Fruit fly (Drosophila melanogaster) whole organism, prepupa: ENCODE measurements around the gene ScsbetaG.

Source experiments
- CG15336 ChIP-seq: fragments of 200-800 bp; sonication (Bioruptor generic); IDR thresholded peaks from 2 replicates; pipeline ENCODE4 v1.3.6; 2022; ENCODE audit warnings: missing biosample characterization, missing genetic modification characterization
- CG6163 ChIP-seq: fragments of 200-800 bp; sonication (Bioruptor generic); IDR thresholded peaks from 3 replicates; pipeline ENCODE4 v1.3.6; 2022; ENCODE audit warnings: missing biosample characterization, missing genetic modification characterization
- CG8632 ChIP-seq: fragments of 200-800 bp; sonication (Bioruptor generic); optimal IDR thresholded peaks from 3 replicates; lab custom pipeline; 2016; ENCODE audit warnings: missing biosample characterization, missing genetic modification characterization
- CG9139 ChIP-seq: fragments of 200-800 bp; sonication (Bioruptor generic); optimal IDR thresholded peaks from 3 replicates; lab custom pipeline; 2017; ENCODE audit warnings: missing biosample characterization, mild to moderate bottlenecking, missing genetic modification characterization
- Gug ChIP-seq: fragments of 200-800 bp; sonication (Bioruptor generic); IDR thresholded peaks from 2 replicates; pipeline ENCODE4 v1.3.6; 2022; ENCODE audit warnings: missing biosample characterization, missing genetic modification characterization
- Smox ChIP-seq: fragments of 200-800 bp; sonication (Bioruptor generic); optimal IDR thresholded peaks from 3 replicates; lab custom pipeline; 2016; ENCODE audit warnings: missing biosample characterization, missing genetic modification characterization
- cyc ChIP-seq: fragments of 200-800 bp; sonication (Bioruptor generic); optimal IDR thresholded peaks from 3 replicates; lab custom pipeline; 2016; ENCODE audit warnings: missing biosample characterization, missing genetic modification characterization

dm6 chr3L:5604490-5604889 is 41.0 kb upstream of the ScsbetaG start, which contains the start of gene mthl2:
- TF ChIP-seq Smox (GFP tag; lab: Kevin White, UChicago) (no peak), CG9139 (no peak), CG6163 (GFP tag; lab: Robert Waterston, UW) (no peak), cyc (no peak), Gug (GFP tag; lab: Robert Waterston, UW) (no peak), CG15336 (no peak), CG8632 (GFP tag; lab: Kevin White, UChicago) (no peak)
